Fruit fly (Drosophila melanogaster): ENCODE measurements around the gene tadr.

tadr gene

dm6 chr2L:21104326-21104725, 29.1 kb downstream of the tadr start, which contains the start of the genes CG46307 and Nhe2 (continued):
- TF ChIP-seq tna (GFP tag; IDR thresholded peaks at IDR 0.05; ENCODE audit: partially characterized antibody) (0 out of 2 replicates have a peak, but pooled peaks have one; percentile 21), D19A (tag; optimal IDR thresholded peaks at IDR 0.05) (no peak), ranshi (GFP tag; IDR thresholded peaks at IDR 0.05) (no peak), ci (GFP tag; IDR thresholded peaks at IDR 0.05) (peak; percentile 60; the same call in 1 of the 3 replicates), Fer1 (GFP tag; optimal IDR thresholded peaks at IDR 0.05) (peak; percentile 19), knrl (GFP tag; IDR thresholded peaks at IDR 0.05; ENCODE audit: partially characterized antibody) (no peak), CG15514 (GFP tag; optimal IDR thresholded peaks at IDR 0.05) (peak; percentile 98), GATAe (GFP tag; conservative IDR thresholded peaks at IDR 0.05) (no peak), pfk (GFP tag; optimal IDR thresholded peaks at IDR 0.05) (no peak), CG10267 (tag; optimal IDR thresholded peaks at IDR 0.05) (peak; percentile 30), slbo (GFP tag; IDR thresholded peaks at IDR 0.05) (0 out of 2 replicates have a peak, but pooled peaks have one; percentile 16), CG2199 (GFP tag; IDR thresholded peaks at IDR 0.05) (peak; percentile 68), CG4360 (GFP tag; IDR thresholded peaks at IDR 0.05) (no peak), Nf-YA (GFP tag; IDR thresholded peaks at IDR 0.05) (no peak), HmgZ (tag; optimal IDR thresholded peaks at IDR 0.05) (no peak), run (tag; optimal IDR thresholded peaks at IDR 0.05) (no peak), CG5953 (GFP tag; IDR thresholded peaks at IDR 0.05) (no peak), cas (GFP tag; IDR thresholded peaks at IDR 0.05) (no peak), CG2116 (GFP tag; optimal IDR thresholded peaks at IDR 0.05) (no peak), CG7963 (GFP tag; IDR thresholded peaks at IDR 0.05; ENCODE audit: partially characterized antibody) (0 out of 3 replicates have a peak, but pooled peaks have one; percentile 17), lola (GFP tag; optimal IDR thresholded peaks at IDR 0.05) (no peak), Side (GFP tag; optimal IDR thresholded peaks at IDR 0.05) (no peak), CkIIα-i1 (GFP tag; IDR thresholded peaks at IDR 0.05) (no peak), YL-1 (GFP tag; optimal IDR thresholded peaks at IDR 0.05) (peak; percentile 18), CG17385 (GFP tag; optimal IDR thresholded peaks at IDR 0.05) (no peak), E2f2 (GFP tag; IDR thresholded peaks at IDR 0.05) (peak; percentile 8; the same call in 1 of the 2 replicates), Lhr (GFP tag; optimal IDR thresholded peaks at IDR 0.05) (peak; percentile 57), dysf (GFP tag; IDR thresholded peaks at IDR 0.05) (no peak), CG1832 (GFP tag; optimal IDR thresholded peaks at IDR 0.05) (no peak), CG12155 (GFP tag; optimal IDR thresholded peaks at IDR 0.05) (no peak), Sry-δ (GFP tag; optimal IDR thresholded peaks at IDR 0.05) (peak; percentile 38), CG2120 (GFP tag; optimal IDR thresholded peaks at IDR 0.05) (peak; percentile 21), CG10274 (GFP tag; optimal IDR thresholded peaks at IDR 0.05) (no peak), zf30C (GFP tag; optimal IDR thresholded peaks at IDR 0.05) (peak; percentile 90), Jarid2 (GFP tag; optimal IDR thresholded peaks at IDR 0.05) (peak; percentile 23), nerfin-1 (tag; optimal IDR thresholded peaks at IDR 0.05) (peak; percentile 5), CG18262 (tag; optimal IDR thresholded peaks at IDR 0.05) (peak; percentile 0), CG15601 (tag; optimal IDR thresholded peaks at IDR 0.05) (no peak), Hmr (GFP tag; optimal IDR thresholded peaks at IDR 0.05) (peak; percentile 25), Xbp1 (GFP tag; optimal IDR thresholded peaks at IDR 0.05) (peak; percentile 4), lab (GFP tag; optimal IDR thresholded peaks at IDR 0.05) (no peak), gfzf (GFP tag; optimal IDR thresholded peaks at IDR 0.05) (peak; percentile 36), Meics (GFP tag; optimal IDR thresholded peaks at IDR 0.05) (peak; percentile 1), CG34224 (GFP tag; IDR thresholded peaks at IDR 0.05; ENCODE audit: partially characterized antibody) (no peak), Ets97D (GFP tag; optimal IDR thresholded peaks at IDR 0.05) (peak; percentile 58), CG32772 (GFP tag; IDR thresholded peaks at IDR 0.05) (no peak), Neu2 (GFP tag; optimal IDR thresholded peaks at IDR 0.05; ENCODE audit: borderline replicate concordance) (no peak), stwl (tag; optimal IDR thresholded peaks at IDR 0.05) (peak; percentile 62), CG7987 (GFP tag; optimal IDR thresholded peaks at IDR 0.05) (no peak), Kr (GFP tag; optimal IDR thresholded peaks at IDR 0.05) (no peak)

Measured in whole organism, embryonic.